Fruit fly (Drosophila melanogaster): ENCODE data around the gene Eig71Eb.
A peak's percentile ranks its signal among the peaks of the same experiment; 100 is the strongest.

The Eig71Eb gene

DNA sequence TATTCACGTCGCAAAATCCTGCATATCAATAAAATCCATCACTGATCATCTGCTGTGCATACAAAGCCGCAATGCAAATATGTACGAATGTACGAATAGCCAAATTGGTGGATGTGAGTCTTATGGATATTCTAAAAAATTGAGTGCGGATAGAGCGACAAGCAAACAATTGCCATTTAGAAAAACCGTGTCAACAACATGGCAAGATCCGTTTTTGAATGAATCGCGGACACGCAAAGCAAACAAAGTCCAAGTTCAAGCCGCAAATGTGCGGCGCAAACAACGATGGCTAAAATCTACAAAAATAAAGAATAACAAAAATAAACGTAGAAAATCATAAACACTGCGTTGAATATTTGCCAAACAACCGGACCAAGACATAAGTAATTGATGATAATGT lies 39.8 kb downstream of the Eig71Eb start (continued):
- peak; percentile 35 for TF ChIP-seq CG10209 (GFP tag; optimal IDR thresholded peaks at IDR 0.05)
- TF ChIP-seq Hr78 (GFP tag; optimal IDR thresholded peaks at IDR 0.05): no peak
- no peak for TF ChIP-seq CG6765 (GFP tag; optimal IDR thresholded peaks at IDR 0.05)
- peak; percentile 32; the same call in 1 of the 3 replicates for TF ChIP-seq ci (GFP tag; IDR thresholded peaks at IDR 0.05)
- TF ChIP-seq BtbVII (GFP tag; optimal IDR thresholded peaks at IDR 0.05): no peak
- TF ChIP-seq Fer3 (tag; optimal IDR thresholded peaks at IDR 0.05): peak; percentile 17
- peak; percentile 50 for TF ChIP-seq fd102C (GFP tag; optimal IDR thresholded peaks at IDR 0.05)
- no peak for TF ChIP-seq maf-S (GFP tag; optimal IDR thresholded peaks at IDR 0.05)
- TF ChIP-seq HLH3B (GFP tag; IDR thresholded peaks at IDR 0.05): 0 out of 2 replicates have a peak, but pooled peaks have one; percentile 11
- 0 out of 2 replicates have a peak, but pooled peaks have one; percentile 10 for TF ChIP-seq wdn (GFP tag; IDR thresholded peaks at IDR 0.05)
- TF ChIP-seq amos (GFP tag; IDR thresholded peaks at IDR 0.05; ENCODE audit: partially characterized antibody): no peak
- peak; percentile 35 for TF ChIP-seq Meics (GFP tag; optimal IDR thresholded peaks at IDR 0.05)
- peak; percentile 27; the same call in 1 of the 3 replicates for TF ChIP-seq CG11695 (GFP tag; IDR thresholded peaks at IDR 0.05)
- peak; percentile 83 for TF ChIP-seq Med (GFP tag)
- TF ChIP-seq luna (GFP tag; optimal IDR thresholded peaks at IDR 0.05): peak; percentile 40
- TF ChIP-seq E2f2 (GFP tag; IDR thresholded peaks at IDR 0.05): peak; percentile 30; the same call in 1 of the 2 replicates
- peak; percentile 29 for TF ChIP-seq schlank (tag; optimal IDR thresholded peaks at IDR 0.05)
- TF ChIP-seq gem (tag; optimal IDR thresholded peaks at IDR 0.05): peak; percentile 16
- TF ChIP-seq zen (tag; optimal IDR thresholded peaks at IDR 0.05): no peak
- no peak for TF ChIP-seq Ptx1 (GFP tag; IDR thresholded peaks at IDR 0.05)
- no peak for TF ChIP-seq D19B (GFP tag; optimal IDR thresholded peaks at IDR 0.05)
- no peak for TF ChIP-seq exex (tag; optimal IDR thresholded peaks at IDR 0.05)
- TF ChIP-seq cas (GFP tag; IDR thresholded peaks at IDR 0.05): no peak
- no peak for TF ChIP-seq slbo (GFP tag; IDR thresholded peaks at IDR 0.05)
- no peak for TF ChIP-seq hb (GFP tag; IDR thresholded peaks at IDR 0.05; ENCODE audit: partially characterized antibody)
- TF ChIP-seq run (tag; optimal IDR thresholded peaks at IDR 0.05): no peak
- TF ChIP-seq Sry-δ (GFP tag; optimal IDR thresholded peaks at IDR 0.05): no peak
- TF ChIP-seq NK7.1 (GFP tag; optimal IDR thresholded peaks at IDR 0.05): no peak
- no peak for TF ChIP-seq zen2 (GFP tag; IDR thresholded peaks at IDR 0.05; ENCODE audit: partially characterized antibody)
- no peak for TF ChIP-seq CG7556 (GFP tag; optimal IDR thresholded peaks at IDR 0.05)
- TF ChIP-seq CG6813 (GFP tag; optimal IDR thresholded peaks at IDR 0.05): peak; percentile 52
- no peak for TF ChIP-seq Ravus (GFP tag; IDR thresholded peaks at IDR 0.05)
- peak; percentile 28 for TF ChIP-seq CrebB (tag; optimal IDR thresholded peaks at IDR 0.05)
- TF ChIP-seq CG18599 (GFP tag; optimal IDR thresholded peaks at IDR 0.05): peak; percentile 1
- TF ChIP-seq YL-1 (GFP tag; optimal IDR thresholded peaks at IDR 0.05): no peak
- peak; percentile 61; the same call in 1 of the 2 replicates for TF ChIP-seq CG14014 (GFP tag; IDR thresholded peaks at IDR 0.05)
- TF ChIP-seq odd (GFP tag; optimal IDR thresholded peaks at IDR 0.05): no peak

- TF ChIP-seq vfl (GFP tag; optimal IDR thresholded peaks at IDR 0.05): no peak
- no peak for TF ChIP-seq Sry-δ (GFP tag; optimal IDR thresholded peaks at IDR 0.05)
- no peak for TF ChIP-seq CG10565 (GFP tag; optimal IDR thresholded peaks at IDR 0.05)
- no peak for TF ChIP-seq sob (GFP tag; IDR thresholded peaks at IDR 0.05)
- TF ChIP-seq sc (optimal IDR thresholded peaks at IDR 0.05): no peak
- TF ChIP-seq sc (GFP tag; optimal IDR thresholded peaks at IDR 0.05): no peak
- TF ChIP-seq CG7839 (tag; optimal IDR thresholded peaks at IDR 0.05): peak; percentile 76
- TF ChIP-seq bigmax (GFP tag; optimal IDR thresholded peaks at IDR 0.05): no peak
- TF ChIP-seq CHES-1-like (GFP tag; optimal IDR thresholded peaks at IDR 0.05): no peak
- TF ChIP-seq D (optimal IDR thresholded peaks at IDR 0.05): peak; percentile 30
- TF ChIP-seq D (GFP tag; optimal IDR thresholded peaks at IDR 0.05): peak; percentile 64
- TF ChIP-seq Hsf (GFP tag; optimal IDR thresholded peaks at IDR 0.05): no peak
- TF ChIP-seq CG15011 (GFP tag; optimal IDR thresholded peaks at IDR 0.05): peak; percentile 20
- TF ChIP-seq CG31441 (GFP tag; IDR thresholded peaks at IDR 0.05): peak; percentile 71
- TF ChIP-seq CG6175 (GFP tag; IDR thresholded peaks at IDR 0.05): no peak
These were observed 41.2 kb downstream of the Eig71Eb start for dm6 chr3L:15690711-15691591.

All from whole organism, embryonic.